Fruit fly (Drosophila melanogaster): ENCODE results near the gene CG13685.
A peak's percentile ranks its signal among the peaks of the same experiment; 100 is the strongest.

Gene CG13685

dm6 chr3L:7783383-7783782 is 36.2 kb downstream of the CG13685 start:
- TF ChIP-seq Sry-β (GFP tag; optimal IDR thresholded peaks at IDR 0.05) (no peak), CG11695 (GFP tag; IDR thresholded peaks at IDR 0.05) (peak; percentile 44; the same call in 1 of the 3 replicates), Side (GFP tag; optimal IDR thresholded peaks at IDR 0.05) (no peak), Sox100B (GFP tag; optimal IDR thresholded peaks at IDR 0.05) (no peak), H15 (GFP tag; IDR thresholded peaks at IDR 0.05) (0 out of 3 replicates have a peak, but pooled peaks have one; percentile 18), fd3F (GFP tag; optimal IDR thresholded peaks at IDR 0.05) (no peak), CG31441 (GFP tag; IDR thresholded peaks at IDR 0.05) (0 out of 2 replicates have a peak, but pooled peaks have one; percentile 13), Hr51 (GFP tag; optimal IDR thresholded peaks at IDR 0.05) (peak in 1 of 2 experiments; percentile 53), CG31388 (GFP tag; optimal IDR thresholded peaks at IDR 0.05) (no peak), Lpt (GFP tag; optimal IDR thresholded peaks at IDR 0.05) (no peak), lab (GFP tag; optimal IDR thresholded peaks at IDR 0.05) (peak; percentile 43), zf30C (GFP tag; optimal IDR thresholded peaks at IDR 0.05) (no peak), CG17328 (GFP tag; IDR thresholded peaks at IDR 0.05) (peak; percentile 22; the same call in 1 of the 2 replicates), bbx (GFP tag; IDR thresholded peaks at IDR 0.05; ENCODE audit: partially characterized antibody) (no peak), Usf (GFP tag; optimal IDR thresholded peaks at IDR 0.05) (no peak), Ravus (GFP tag; IDR thresholded peaks at IDR 0.05) (no peak), hkb (optimal IDR thresholded peaks at IDR 0.05) (no peak), hkb (GFP tag; IDR thresholded peaks at IDR 0.05) (peak; percentile 64), wor (GFP tag; IDR thresholded peaks at IDR 0.05) (no peak), E2f2 (GFP tag; IDR thresholded peaks at IDR 0.05) (peak; percentile 16; the same call in 1 of the 2 replicates), Hsf (GFP tag; optimal IDR thresholded peaks at IDR 0.05) (peak; percentile 4), CG2678 (tag; optimal IDR thresholded peaks at IDR 0.05) (peak; percentile 24), gsb (GFP tag; IDR thresholded peaks at IDR 0.05) (peak; percentile 31; the same call in 1 of the 2 replicates), nerfin-2 (GFP tag; IDR thresholded peaks at IDR 0.05; ENCODE audit: partially characterized antibody) (no peak), caup (GFP tag; optimal IDR thresholded peaks at IDR 0.05; ENCODE audit: severe bottlenecking) (peak; percentile 5), Pdp1 (GFP tag; optimal IDR thresholded peaks at IDR 0.05) (no peak), CrebB (tag; optimal IDR thresholded peaks at IDR 0.05) (no peak), lbe (GFP tag; optimal IDR thresholded peaks at IDR 0.05) (peak; percentile 62), tna (GFP tag; IDR thresholded peaks at IDR 0.05; ENCODE audit: partially characterized antibody) (no peak), al (GFP tag; IDR thresholded peaks at IDR 0.05) (peak; percentile 8; the same call in 1 of the 2 replicates), ranshi (GFP tag; IDR thresholded peaks at IDR 0.05) (peak; percentile 33; the same call in 1 of the 2 replicates), odd (GFP tag; optimal IDR thresholded peaks at IDR 0.05) (no peak), Gug (GFP tag; IDR thresholded peaks at IDR 0.05) (0 out of 4 replicates have a peak, but pooled peaks have one; percentile 15), CG30403 (GFP tag; optimal IDR thresholded peaks at IDR 0.05) (peak; percentile 19), Aef1 (GFP tag; IDR thresholded peaks at IDR 0.05) (0 out of 3 replicates have a peak, but pooled peaks have one; percentile 25), Nf-YC (tag; optimal IDR thresholded peaks at IDR 0.05) (no peak), CG18262 (tag; optimal IDR thresholded peaks at IDR 0.05) (peak; percentile 1), eyg (GFP tag; optimal IDR thresholded peaks at IDR 0.05) (no peak), Meics (GFP tag; optimal IDR thresholded peaks at IDR 0.05) (peak; percentile 46), CG9727 (GFP tag; optimal IDR thresholded peaks at IDR 0.05) (peak; percentile 10), sens-2 (GFP tag; IDR thresholded peaks at IDR 0.05) (no peak), CG12299 (tag; optimal IDR thresholded peaks at IDR 0.05) (no peak), Hey (tag; optimal IDR thresholded peaks at IDR 0.05) (no peak), row (GFP tag; IDR thresholded peaks at IDR 0.05) (peak; percentile 50; the same call in 1 of the 3 replicates), Ada2b (GFP tag; IDR thresholded peaks at IDR 0.05) (peak; percentile 30; the same call in 1 of the 2 replicates), CG30020 (tag; optimal IDR thresholded peaks at IDR 0.05) (no peak), Doc3 (GFP tag; IDR thresholded peaks at IDR 0.05; ENCODE audit: partially characterized antibody) (no peak), CG17361 (GFP tag; IDR thresholded peaks at IDR 0.05) (0 out of 3 replicates have a peak, but pooled peaks have one; percentile 24), CG10431 (GFP tag; optimal IDR thresholded peaks at IDR 0.05) (no peak), slbo (GFP tag; IDR thresholded peaks at IDR 0.05) (peak; percentile 72)
